Worm (Caenorhabditis elegans) whole organism, mixed stage, embryonic: ENCODE measurements around the gene F54B8.1.
A peak's percentile ranks its signal among the peaks of the same experiment; 100 is the strongest.

Experiments
- M03D4.4 ChIP-seq: sonication (generic microtip); optimal IDR thresholded peaks from 2 replicates; lab custom pipeline; 2017; ENCODE audit warnings: mild to moderate bottlenecking, missing genetic modification characterization, missing compliant biosample characterization
- bed-3 ChIP-seq: fragments of 200-800 bp; sonication (Bioruptor generic); optimal IDR thresholded peaks from 3 replicates; lab custom pipeline; 2018; ENCODE audit warnings: mild to moderate bottlenecking, missing genetic modification characterization, moderate library complexity, missing compliant biosample characterization
- blmp-1 ChIP-seq: fragments of 150-350 bp; optimal IDR thresholded peaks from 2 replicates; lab custom pipeline; 2014; ENCODE audit warnings: missing biosample characterization, missing genetic modification characterization
- ceh-39 ChIP-seq: fragments of 150-350 bp; optimal IDR thresholded peaks from 2 replicates; lab custom pipeline; 2014; ENCODE audit warnings: missing biosample characterization, missing genetic modification characterization
- ceh-43 ChIP-seq: fragments of 200-800 bp; sonication (Bioruptor generic); optimal IDR thresholded peaks from 2 replicates; lab custom pipeline; 2018; ENCODE audit warnings: mild to moderate bottlenecking, missing genetic modification characterization, moderate library complexity, missing compliant biosample characterization
- ceh-83 ChIP-seq: fragments of 200-800 bp; sonication (Bioruptor generic); optimal IDR thresholded peaks from 2 replicates; lab custom pipeline; 2018; ENCODE audit warnings: mild to moderate bottlenecking, missing genetic modification characterization, missing compliant biosample characterization
- ces-1 ChIP-seq: fragments of 150-350 bp; optimal IDR thresholded peaks from 2 replicates; lab custom pipeline; 2014; ENCODE audit warnings: missing biosample characterization, missing genetic modification reagents, missing genetic modification characterization
- cnd-1 ChIP-seq: fragments of 200-800 bp; sonication (Bioruptor generic); optimal IDR thresholded peaks from 2 replicates; lab custom pipeline; 2018; ENCODE audit warnings: mild to moderate bottlenecking, missing genetic modification characterization, missing compliant biosample characterization
- drap-1 ChIP-seq: fragments of 200-800 bp; sonication (Bioruptor generic); optimal IDR thresholded peaks from 3 replicates; lab custom pipeline; 2018; ENCODE audit warnings: mild to moderate bottlenecking, missing genetic modification characterization, missing compliant biosample characterization
- elt-1 ChIP-seq: sonication (generic microtip); optimal IDR thresholded peaks from 2 replicates; lab custom pipeline; 2017; ENCODE audit warnings: missing genetic modification characterization, mild to moderate bottlenecking, missing compliant biosample characterization, antibody characterized with exemption, moderate library complexity, borderline replicate concordance; ENCODE audit not compliant: insufficient read depth
- elt-3 ChIP-seq: fragments of 150-350 bp; optimal IDR thresholded peaks from 2 replicates; lab custom pipeline; 2014; ENCODE audit warnings: missing biosample characterization, missing genetic modification characterization
- flh-1 ChIP-seq: fragments of 200-800 bp; sonication (Bioruptor generic); optimal IDR thresholded peaks from 2 replicates; lab custom pipeline; 2018; ENCODE audit warnings: mild to moderate bottlenecking, missing genetic modification characterization, moderate library complexity, missing compliant biosample characterization
- ham-2 ChIP-seq: fragments of 200-800 bp; sonication (Bioruptor generic); optimal IDR thresholded peaks from 2 replicates; lab custom pipeline; 2018; ENCODE audit warnings: mild to moderate bottlenecking, missing genetic modification characterization, missing compliant biosample characterization
- hlh-1 ChIP-seq: fragments of 150-350 bp; optimal IDR thresholded peaks from 2 replicates; lab custom pipeline; 2014; ENCODE audit warnings: missing biosample characterization, missing genetic modification reagents, missing genetic modification characterization
- lin-13 ChIP-seq: fragments of 150-350 bp; optimal IDR thresholded peaks from 2 replicates; lab custom pipeline; 2014; ENCODE audit warnings: missing biosample characterization, missing genetic modification characterization
- lin-32 ChIP-seq: fragments of 200-800 bp; sonication (Bioruptor generic); optimal IDR thresholded peaks from 2 replicates; lab custom pipeline; 2018; ENCODE audit warnings: mild to moderate bottlenecking, missing genetic modification characterization, missing compliant biosample characterization
- lsy-2 ChIP-seq: fragments of 150-350 bp; optimal IDR thresholded peaks from 2 replicates; lab custom pipeline; 2014; ENCODE audit warnings: missing biosample characterization, missing genetic modification characterization
- mab-5 ChIP-seq: fragments of 150-350 bp; optimal IDR thresholded peaks from 2 replicates; lab custom pipeline; 2014; ENCODE audit warnings: missing biosample characterization, missing genetic modification characterization
- mep-1 ChIP-seq: fragments of 150-350 bp; optimal IDR thresholded peaks from 2 replicates; lab custom pipeline; 2017; ENCODE audit warnings: missing biosample characterization, missing genetic modification reagents, missing genetic modification characterization, inconsistent platforms
- mls-2 ChIP-seq: sonication (generic microtip); optimal IDR thresholded peaks from 2 replicates; lab custom pipeline; 2016; ENCODE audit warnings: mild to moderate bottlenecking, missing genetic modification characterization, moderate library complexity, missing compliant biosample characterization
- nhr-12 ChIP-seq: fragments of 150-350 bp; optimal IDR thresholded peaks from 2 replicates; lab custom pipeline; 2014; ENCODE audit warnings: missing biosample characterization, missing genetic modification characterization
- nhr-2 ChIP-seq: fragments of 150-350 bp; optimal IDR thresholded peaks from 2 replicates; lab custom pipeline; 2014; ENCODE audit warnings: missing biosample characterization, missing genetic modification characterization
- nhr-237 ChIP-seq: fragments of 150-350 bp; optimal IDR thresholded peaks from 2 replicates; lab custom pipeline; 2014; ENCODE audit warnings: missing biosample characterization, missing genetic modification characterization
- nhr-28 ChIP-seq: fragments of 150-350 bp; optimal IDR thresholded peaks from 2 replicates; lab custom pipeline; 2014; ENCODE audit warnings: missing biosample characterization, missing genetic modification characterization
- nhr-76 ChIP-seq: sonication (generic microtip); optimal IDR thresholded peaks from 2 replicates; lab custom pipeline; 2017; ENCODE audit warnings: missing biosample characterization, missing genetic modification characterization
- pha-4 ChIP-seq: fragments of 150-350 bp; optimal IDR thresholded peaks from 2 replicates; lab custom pipeline; 2018; ENCODE audit warnings: missing biosample characterization, missing genetic modification reagents, missing genetic modification characterization
- sem-2 ChIP-seq: fragments of 200-800 bp; sonication (Bioruptor generic); optimal IDR thresholded peaks from 2 replicates; lab custom pipeline; 2018; ENCODE audit warnings: mild to moderate bottlenecking, missing genetic modification characterization, missing compliant biosample characterization
- snpc-4 ChIP-seq: fragments of 150-350 bp; optimal IDR thresholded peaks from 2 replicates; lab custom pipeline; 2014; ENCODE audit warnings: missing biosample characterization, missing genetic modification characterization
- sptf-1 ChIP-seq: sonication (generic microtip); optimal IDR thresholded peaks from 2 replicates; lab custom pipeline; 2017; ENCODE audit warnings: mild to moderate bottlenecking, missing genetic modification characterization, moderate library complexity, missing compliant biosample characterization
- tbx-8 ChIP-seq: fragments of 200-800 bp; sonication (Bioruptor generic); optimal IDR thresholded peaks from 2 replicates; lab custom pipeline; 2018; ENCODE audit warnings: mild to moderate bottlenecking, missing genetic modification characterization, moderate library complexity, missing compliant biosample characterization
- unc-120 ChIP-seq: sonication (generic microtip); optimal IDR thresholded peaks from 2 replicates; lab custom pipeline; 2017; ENCODE audit warnings: missing genetic modification characterization, missing compliant biosample characterization; ENCODE audit not compliant: poor library complexity, severe bottlenecking
- unc-39 ChIP-seq: fragments of 150-350 bp; optimal IDR thresholded peaks from 2 replicates; lab custom pipeline; 2014; ENCODE audit warnings: missing biosample characterization, missing genetic modification characterization
- unc-62 ChIP-seq: fragments of 150-350 bp; optimal IDR thresholded peaks from 2 replicates; lab custom pipeline; 2014; ENCODE audit warnings: missing biosample characterization, missing genetic modification reagents, missing genetic modification characterization
- zip-8 ChIP-seq: fragments of 150-350 bp; optimal IDR thresholded peaks from 2 replicates; lab custom pipeline; 2014; ENCODE audit warnings: missing biosample characterization, missing genetic modification characterization
- ztf-11 ChIP-seq: fragments of 150-350 bp; optimal IDR thresholded peaks from 2 replicates; lab custom pipeline; 2014; ENCODE audit warnings: missing biosample characterization, missing genetic modification characterization

F54B8.1 gene

ce11 chrV:15810446-15810845, at the start of gene F54B8.1:
Gene F54B8.1 (plus strand): TSS chrV:15810746.
- TF ChIP-seq ces-1 (GFP tag; lab: Kevin White, UChicago): no peak
- no peak for TF ChIP-seq sem-2
- no peak for TF ChIP-seq blmp-1 (tag; lab: Kevin White, UChicago)
- TF ChIP-seq ceh-39 (tag; lab: Kevin White, UChicago): no peak
- no peak for TF ChIP-seq elt-1 (tag; lab: Kevin White, UChicago)
- no peak for TF ChIP-seq mab-5
- TF ChIP-seq flh-1 (GFP tag; lab: Kevin White, UChicago): no peak
- TF ChIP-seq elt-3 (tag; lab: Kevin White, UChicago): no peak
- TF ChIP-seq ceh-43 (GFP tag; lab: Kevin White, UChicago): no peak
- no peak for TF ChIP-seq unc-120
- TF ChIP-seq unc-62: no peak
- TF ChIP-seq nhr-12: no peak
- no peak for TF ChIP-seq nhr-2 (tag; lab: Kevin White, UChicago)

- no peak for TF ChIP-seq elt-3 (tag; lab: Kevin White, UChicago)
- peak; percentile 48 for TF ChIP-seq pha-4 (tag; lab: Kevin White, UChicago)
- TF ChIP-seq unc-39: no peak
- TF ChIP-seq ztf-11 (tag; lab: Kevin White, UChicago): no peak
- no peak for TF ChIP-seq snpc-4 (tag; lab: Kevin White, UChicago)
- no peak for TF ChIP-seq tbx-8 (GFP tag; lab: Kevin White, UChicago)
- peak; percentile 11 for TF ChIP-seq elt-1 (tag; lab: Kevin White, UChicago)
- peak; percentile 23 for TF ChIP-seq hlh-1 (tag; lab: Kevin White, UChicago)
- TF ChIP-seq ces-1 (GFP tag; lab: Kevin White, UChicago): peak; percentile 67
- no peak for TF ChIP-seq unc-120
- no peak for TF ChIP-seq nhr-28
- no peak for TF ChIP-seq flh-1 (GFP tag; lab: Kevin White, UChicago)
- no peak for TF ChIP-seq bed-3
- TF ChIP-seq sem-2: no peak
- peak; percentile 74 for TF ChIP-seq sptf-1
- TF ChIP-seq nhr-12: no peak
- peak; percentile 43 for TF ChIP-seq ceh-39 (tag; lab: Kevin White, UChicago)
- no peak for TF ChIP-seq blmp-1 (tag; lab: Kevin White, UChicago)
- TF ChIP-seq nhr-237 (tag; lab: Kevin White, UChicago): peak; percentile 82
- peak; percentile 91 for TF ChIP-seq mep-1 (tag; lab: Kevin White, UChicago)
- no peak for TF ChIP-seq nhr-76 (tag; lab: Kevin White, UChicago)
- peak; percentile 77 for TF ChIP-seq lsy-2 (tag; lab: Kevin White, UChicago)
- no peak for TF ChIP-seq zip-8 (tag; lab: Kevin White, UChicago)
- no peak for TF ChIP-seq cnd-1 (tag; lab: Kevin White, UChicago)
- TF ChIP-seq nhr-2 (tag; lab: Kevin White, UChicago): no peak
- no peak for TF ChIP-seq unc-62
- TF ChIP-seq ceh-43 (GFP tag; lab: Kevin White, UChicago): no peak
- TF ChIP-seq mab-5: peak; percentile 62
- TF ChIP-seq lin-32 (GFP tag; lab: Kevin White, UChicago): no peak
- no peak for TF ChIP-seq ham-2 (GFP tag; lab: Kevin White, UChicago)
- no peak for TF ChIP-seq ceh-83 (GFP tag; lab: Kevin White, UChicago)
- TF ChIP-seq lin-13 (tag; lab: Kevin White, UChicago): peak; percentile 85
- peak; percentile 46 for TF ChIP-seq M03D4.4 (tag; lab: Kevin White, UChicago)
- TF ChIP-seq drap-1 (GFP tag; lab: Kevin White, UChicago): peak; percentile 79
- no peak for TF ChIP-seq mls-2
Observed at ce11 chrV:15766122-15766594, 44.4 kb upstream of the F54B8.1 start, which contains the start of the genes haf-3 and F57A10.2. Gene haf-3 (minus strand): TSS chrV:15766172. Gene F57A10.2 (plus strand): TSS chrV:15766575.

DNA sequence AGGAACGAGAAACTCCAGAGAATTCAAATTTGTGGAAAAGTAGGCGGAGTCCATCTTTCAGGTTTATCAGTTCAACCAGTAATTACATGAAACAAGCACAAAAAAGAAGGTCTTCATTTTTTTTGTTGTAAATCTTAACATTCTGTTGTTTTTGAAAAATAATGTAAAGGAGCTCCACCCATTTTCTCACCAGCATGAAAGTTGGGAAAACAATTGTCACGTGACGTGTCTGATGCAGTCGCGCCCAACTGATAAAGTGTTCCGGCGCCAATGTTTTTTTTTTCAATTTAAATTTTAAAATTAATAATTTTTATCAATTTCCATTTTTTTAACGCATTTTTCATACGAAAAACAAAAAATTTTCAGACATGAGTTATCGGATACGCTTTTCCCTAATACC, 41.5 kb upstream of the F54B8.1 start, which contains the start of gene F57A10.4:
Gene F57A10.4, plus strand, starts transcription at position 367 of the 400 bp plus-strand sequence.
- TF ChIP-seq mls-2 (no peak), unc-62 (no peak), drap-1 (GFP tag; lab: Kevin White, UChicago) (no peak), ces-1 (GFP tag; lab: Kevin White, UChicago) (no peak), mep-1 (tag; lab: Kevin White, UChicago) (no peak), lin-13 (tag; lab: Kevin White, UChicago) (no peak), lsy-2 (tag; lab: Kevin White, UChicago) (no peak), tbx-8 (GFP tag; lab: Kevin White, UChicago) (no peak), snpc-4 (tag; lab: Kevin White, UChicago) (no peak), nhr-28 (no peak), ham-2 (GFP tag; lab: Kevin White, UChicago) (no peak), nhr-237 (tag; lab: Kevin White, UChicago) (no peak), nhr-2 (tag; lab: Kevin White, UChicago) (no peak), bed-3 (no peak), nhr-76 (tag; lab: Kevin White, UChicago) (no peak), ceh-39 (tag; lab: Kevin White, UChicago) (no peak), zip-8 (tag; lab: Kevin White, UChicago) (no peak), ztf-11 (tag; lab: Kevin White, UChicago) (no peak)
